Fruit fly (Drosophila melanogaster): ENCODE results near the gene CG14085.

CG14085 gene

dm6 chr3L:19270542-19270941 lies 1.4 kb downstream of the CG14085 start, which contains the start of gene CG14088:
Gene CG14088 (minus strand): TSS chr3L:19270642.
- TF ChIP-seq psq (optimal IDR thresholded peaks at IDR 0.05): no peak

- no peak for TF ChIP-seq usp (GFP tag; optimal IDR thresholded peaks at IDR 0.05)
- TF ChIP-seq pan (optimal IDR thresholded peaks at IDR 0.05): no peak
- TF ChIP-seq CG8478 (optimal IDR thresholded peaks at IDR 0.05): no peak
- no peak for TF ChIP-seq psq (optimal IDR thresholded peaks at IDR 0.05)
- no peak for TF ChIP-seq EcR (GFP tag; optimal IDR thresholded peaks at IDR 0.05)
- no peak for TF ChIP-seq Dll (optimal IDR thresholded peaks at IDR 0.05)
Observed at dm6 chr3L:19275491-19275890, 6.3 kb downstream of the CG14085 start, which contains the start of gene CG14086. Gene CG14086 (plus strand): TSS chr3L:19275791.

DNA sequence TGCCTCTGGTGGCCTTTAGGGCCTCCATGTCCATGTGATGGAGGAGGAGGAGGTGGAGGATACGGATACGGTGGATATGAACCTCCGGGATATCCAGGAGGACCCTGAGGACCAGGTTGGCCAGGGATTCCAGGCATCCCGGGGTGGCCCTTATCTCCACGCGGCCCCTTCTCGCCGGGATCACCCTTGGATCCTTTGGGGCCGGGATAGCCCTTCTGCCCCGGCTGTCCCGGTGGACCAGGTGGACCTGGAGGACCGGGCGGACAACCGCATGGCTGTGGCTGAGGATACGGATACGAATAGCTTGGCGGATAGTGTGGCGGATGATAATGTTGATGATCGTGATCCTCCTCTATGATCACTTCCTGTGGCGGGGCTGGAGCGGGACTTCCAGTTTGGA lies 11.1 kb downstream of the CG14085 start:
- TF ChIP-seq EcR (GFP tag; optimal IDR thresholded peaks at IDR 0.05) (no peak), usp (GFP tag; optimal IDR thresholded peaks at IDR 0.05) (no peak), psq (optimal IDR thresholded peaks at IDR 0.05) (no peak), CG8478 (optimal IDR thresholded peaks at IDR 0.05) (no peak), pan (optimal IDR thresholded peaks at IDR 0.05) (no peak), Dll (optimal IDR thresholded peaks at IDR 0.05) (no peak)

dm6 chr3L:19280700-19281099 lies 11.5 kb downstream of the CG14085 start, which contains the start of gene CG14089:
Gene CG14089 (minus strand): TSS chr3L:19280800.
- TF ChIP-seq usp (GFP tag; optimal IDR thresholded peaks at IDR 0.05): no peak
- TF ChIP-seq Dll (optimal IDR thresholded peaks at IDR 0.05): no peak
- no peak for TF ChIP-seq CG8478 (optimal IDR thresholded peaks at IDR 0.05)
- no peak for TF ChIP-seq EcR (GFP tag; optimal IDR thresholded peaks at IDR 0.05)

DNA sequence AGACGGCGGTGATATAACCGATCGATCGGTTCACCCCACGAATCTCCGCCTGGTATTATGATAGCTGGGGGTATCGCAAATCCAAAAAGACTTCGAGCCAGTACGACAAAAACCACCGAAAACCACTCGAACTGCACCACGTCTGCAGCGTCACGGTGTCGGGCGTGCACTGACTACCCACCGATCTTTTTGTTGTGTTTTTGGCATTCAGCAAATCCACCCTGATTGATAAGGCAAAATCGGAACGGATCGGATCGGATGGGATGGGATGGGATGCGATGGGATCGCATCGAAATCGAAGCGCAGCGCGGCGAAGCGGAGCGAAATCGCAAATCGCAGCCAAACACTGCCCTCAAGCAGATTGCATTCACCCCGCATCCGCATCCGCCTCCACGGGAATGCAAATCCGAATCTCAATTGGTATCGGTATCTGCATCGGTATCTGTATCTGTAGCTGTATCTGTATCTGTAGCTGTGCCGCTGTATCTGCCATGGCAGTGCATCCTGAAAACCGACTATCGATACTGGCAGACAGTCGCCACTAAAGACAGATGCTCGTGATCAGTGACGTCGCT lies 19.3 kb downstream of the CG14085 start:
- TF ChIP-seq pan (optimal IDR thresholded peaks at IDR 0.05) (no peak), EcR (GFP tag; optimal IDR thresholded peaks at IDR 0.05) (no peak), usp (GFP tag; optimal IDR thresholded peaks at IDR 0.05) (no peak), CG8478 (optimal IDR thresholded peaks at IDR 0.05) (no peak), Dll (optimal IDR thresholded peaks at IDR 0.05) (no peak), psq (optimal IDR thresholded peaks at IDR 0.05) (no peak)

dm6 chr3L:19289411-19289810 lies 20.3 kb downstream of the CG14085 start:
- no peak for TF ChIP-seq pan (optimal IDR thresholded peaks at IDR 0.05)
- no peak for TF ChIP-seq Dll (optimal IDR thresholded peaks at IDR 0.05)
- no peak for TF ChIP-seq usp (GFP tag; optimal IDR thresholded peaks at IDR 0.05)
- no peak for TF ChIP-seq CG8478 (optimal IDR thresholded peaks at IDR 0.05)
- TF ChIP-seq psq (optimal IDR thresholded peaks at IDR 0.05): no peak
- no peak for TF ChIP-seq EcR (GFP tag; optimal IDR thresholded peaks at IDR 0.05)

dm6 chr3L:19291465-19292413 lies 22.6 kb downstream of the CG14085 start:
- no peak for TF ChIP-seq CG8478 (optimal IDR thresholded peaks at IDR 0.05)
- TF ChIP-seq Dll (optimal IDR thresholded peaks at IDR 0.05): no peak
- no peak for TF ChIP-seq EcR (GFP tag; optimal IDR thresholded peaks at IDR 0.05)
- no peak for TF ChIP-seq pan (optimal IDR thresholded peaks at IDR 0.05)
- TF ChIP-seq psq (optimal IDR thresholded peaks at IDR 0.05): no peak
- no peak for TF ChIP-seq usp (GFP tag; optimal IDR thresholded peaks at IDR 0.05)

dm6 chr3L:19292440-19293175 lies 23.5 kb downstream of the CG14085 start, which contains the start of gene Gbs-76A:
Gene Gbs-76A (minus strand): TSS chr3L:19292766.
- TF ChIP-seq Dll (optimal IDR thresholded peaks at IDR 0.05) (peak; percentile 64), pan (optimal IDR thresholded peaks at IDR 0.05) (no peak)

DNA sequence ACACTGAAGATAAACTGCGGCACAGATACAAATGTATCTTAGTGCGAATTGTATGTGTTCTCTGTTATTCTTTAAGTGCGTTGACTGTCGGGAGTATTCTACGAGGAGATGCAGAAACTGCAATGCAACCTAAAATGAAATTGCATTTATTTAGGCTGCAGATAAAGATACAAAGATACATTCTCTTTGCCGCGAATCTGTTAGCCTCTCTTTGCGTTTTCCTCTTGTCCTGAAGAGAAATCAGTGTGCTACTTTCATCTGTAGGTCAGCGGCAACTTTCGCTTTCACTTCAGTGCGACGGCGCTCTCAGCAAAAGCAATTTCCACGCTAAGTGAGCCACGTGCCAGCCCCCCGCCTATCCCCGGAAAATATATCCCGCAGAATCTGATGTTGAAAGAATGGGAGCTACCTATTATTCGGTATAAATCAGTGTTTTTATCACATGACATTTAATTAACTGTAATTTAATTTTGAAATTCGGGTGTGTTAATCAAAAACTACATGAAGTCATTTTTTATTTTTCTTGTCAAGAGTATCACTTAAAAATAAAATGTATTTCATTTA lies 24.1 kb downstream of the CG14085 start:
- no peak for TF ChIP-seq CG8478 (optimal IDR thresholded peaks at IDR 0.05)
- TF ChIP-seq EcR (GFP tag; optimal IDR thresholded peaks at IDR 0.05): peak in 1 of 2 experiments; percentile 18

DNA sequence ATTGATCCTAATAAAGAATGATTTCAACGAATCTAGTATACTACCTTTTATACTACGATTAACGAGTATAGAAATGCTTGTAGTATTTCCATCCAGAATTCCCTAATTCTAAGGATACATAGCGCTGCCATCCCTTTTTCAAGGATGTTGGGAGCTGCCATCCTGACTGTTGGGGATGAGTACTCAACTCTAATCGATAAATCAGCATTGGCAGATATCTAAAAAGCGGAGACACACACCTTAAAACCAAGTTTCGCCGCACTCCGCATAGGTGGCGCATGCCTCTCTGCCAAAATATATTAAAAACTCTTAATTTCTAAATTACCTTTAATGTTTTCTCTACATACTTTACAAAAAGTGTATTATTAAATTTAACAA lies 25.1 kb downstream of the CG14085 start, which contains the start of gene fal:
fal (plus strand) TSS at position 330 of the 378 bp plus-strand sequence.
- TF ChIP-seq CG8478 (optimal IDR thresholded peaks at IDR 0.05): no peak
- TF ChIP-seq psq (optimal IDR thresholded peaks at IDR 0.05): no peak
- no peak for TF ChIP-seq pan (optimal IDR thresholded peaks at IDR 0.05)
- TF ChIP-seq usp (GFP tag; optimal IDR thresholded peaks at IDR 0.05): no peak
- no peak for TF ChIP-seq Dll (optimal IDR thresholded peaks at IDR 0.05)
- TF ChIP-seq EcR (GFP tag; optimal IDR thresholded peaks at IDR 0.05): no peak

DNA sequence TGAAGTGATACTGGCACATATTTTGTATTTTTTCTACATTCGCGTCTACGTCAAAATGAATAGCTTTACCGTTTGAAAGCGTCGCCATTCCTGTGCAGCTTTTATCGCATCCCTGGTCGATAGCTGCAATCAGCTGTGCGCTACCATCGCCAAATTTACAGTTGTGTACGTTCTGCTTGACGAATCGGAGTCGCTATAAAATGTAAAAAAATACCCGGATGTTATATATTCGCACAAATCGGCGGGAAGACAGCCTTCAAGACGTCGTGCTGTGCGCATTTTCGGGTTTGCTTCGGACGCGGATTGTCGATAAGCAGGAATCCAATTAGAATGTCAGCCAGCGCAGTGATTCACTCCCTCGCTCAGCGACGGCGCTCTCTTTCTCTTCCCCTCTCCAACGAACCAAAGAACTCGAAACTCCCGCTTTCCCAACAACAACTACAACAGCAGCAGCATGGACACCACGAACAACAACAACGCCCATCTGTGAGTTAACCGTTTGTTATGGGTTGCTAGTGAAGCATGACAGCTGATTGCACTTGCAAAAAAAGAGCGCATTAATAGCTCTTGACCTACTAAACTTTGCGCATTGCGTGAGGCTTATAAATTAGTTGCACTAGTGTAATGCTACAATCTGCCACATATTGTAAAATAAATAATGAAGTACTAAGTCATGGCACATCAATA lies 25.6 kb downstream of the CG14085 start:
- TF ChIP-seq Dll (optimal IDR thresholded peaks at IDR 0.05) (no peak), EcR (GFP tag; optimal IDR thresholded peaks at IDR 0.05) (no peak), pan (optimal IDR thresholded peaks at IDR 0.05) (no peak), CG8478 (optimal IDR thresholded peaks at IDR 0.05) (no peak), usp (GFP tag; optimal IDR thresholded peaks at IDR 0.05) (no peak), psq (optimal IDR thresholded peaks at IDR 0.05) (no peak)
